Worm (Caenorhabditis elegans) whole organism, late embryonic: ENCODE results near the gene srh-22.
"Not testable (repeated sequence)": the region's sequence is repeated elsewhere in the genome, so short reads cannot be mapped to it uniquely, and the experiment has no call there.

Experiments
- C38D4.7 ChIP-seq: fragments of 200-800 bp; sonication (Bioruptor generic); optimal IDR thresholded peaks from 2 replicates; lab custom pipeline; 2018; ENCODE audit warnings: mild to moderate bottlenecking, missing genetic modification characterization, moderate library complexity, missing compliant biosample characterization
- F13H6.1 ChIP-seq: sonication (generic microtip); optimal IDR thresholded peaks from 2 replicates; lab custom pipeline; 2016; ENCODE audit warnings: missing genetic modification characterization, missing compliant biosample characterization
- K02D7.2 ChIP-seq: sonication (generic microtip); optimal IDR thresholded peaks from 2 replicates; lab custom pipeline; 2017; ENCODE audit warnings: mild to moderate bottlenecking, missing genetic modification characterization, missing compliant biosample characterization
- ahr-1 ChIP-seq: sonication (generic microtip); optimal IDR thresholded peaks from 2 replicates; lab custom pipeline; 2016; ENCODE audit warnings: missing genetic modification characterization, missing compliant biosample characterization
- ama-1 ChIP-seq: fragments of 150-350 bp; optimal IDR thresholded peaks from 2 replicates; lab custom pipeline; 2014
- ceh-14 ChIP-seq: sonication (generic microtip); optimal IDR thresholded peaks from 2 replicates; lab custom pipeline; 2016; ENCODE audit warnings: missing genotype, missing genetic modification characterization, missing compliant biosample characterization
- ceh-18 ChIP-seq: sonication (generic microtip); optimal IDR thresholded peaks from 2 replicates; lab custom pipeline; 2016; ENCODE audit warnings: missing genetic modification characterization, missing compliant biosample characterization
- ceh-19 ChIP-seq: fragments of 200-800 bp; sonication (Bioruptor generic); optimal IDR thresholded peaks from 2 replicates; lab custom pipeline; 2018; ENCODE audit warnings: mild to moderate bottlenecking, missing genetic modification characterization, missing compliant biosample characterization
- ceh-24 ChIP-seq: sonication (generic microtip); optimal IDR thresholded peaks from 2 replicates; lab custom pipeline; 2016; ENCODE audit warnings: mild to moderate bottlenecking, missing genetic modification characterization, missing compliant biosample characterization
- ceh-30 ChIP-seq: fragments of 150-350 bp; optimal IDR thresholded peaks from 2 replicates; lab custom pipeline; 2014; ENCODE audit warnings: missing biosample characterization, missing genetic modification characterization
- ceh-31 ChIP-seq: sonication (generic microtip); optimal IDR thresholded peaks from 2 replicates; lab custom pipeline; 2016; ENCODE audit warnings: missing genetic modification characterization, missing compliant biosample characterization
- ceh-34 ChIP-seq: sonication (generic microtip); optimal IDR thresholded peaks from 2 replicates; lab custom pipeline; 2016; ENCODE audit warnings: mild to moderate bottlenecking, missing genetic modification characterization, missing compliant biosample characterization
- ceh-9 ChIP-seq: sonication (generic microtip); optimal IDR thresholded peaks from 2 replicates; lab custom pipeline; 2016; ENCODE audit warnings: mild to moderate bottlenecking, missing genetic modification characterization, inconsistent platforms, missing compliant biosample characterization
- che-1 ChIP-seq: sonication (generic microtip); optimal IDR thresholded peaks from 2 replicates; lab custom pipeline; 2016; ENCODE audit warnings: mild to moderate bottlenecking, missing genetic modification characterization, missing compliant biosample characterization
- dmd-4 ChIP-seq: sonication (generic microtip); optimal IDR thresholded peaks from 2 replicates; lab custom pipeline; 2016; ENCODE audit warnings: borderline replicate concordance, missing genetic modification characterization, missing compliant biosample characterization
- elt-2 ChIP-seq: sonication (generic microtip); optimal IDR thresholded peaks from 2 replicates; lab custom pipeline; 2016; ENCODE audit warnings: missing genetic modification reagents, missing genetic modification characterization, missing compliant biosample characterization
- eyg-1 ChIP-seq: sonication (generic microtip); optimal IDR thresholded peaks from 2 replicates; lab custom pipeline; 2016; ENCODE audit warnings: missing genotype, missing genetic modification characterization, missing compliant biosample characterization
- hlh-30 ChIP-seq: sonication (generic microtip); optimal IDR thresholded peaks from 2 replicates; lab custom pipeline; 2017; ENCODE audit warnings: antibody characterized with exemption, missing genetic modification characterization, missing compliant biosample characterization; ENCODE audit not compliant: insufficient read depth
- hlh-6 ChIP-seq: sonication (generic microtip); optimal IDR thresholded peaks from 2 replicates; lab custom pipeline; 2016; ENCODE audit warnings: missing genotype, missing genetic modification characterization, missing compliant biosample characterization
- mec-3 ChIP-seq: sonication (generic microtip); optimal IDR thresholded peaks from 2 replicates; lab custom pipeline; 2016; ENCODE audit warnings: borderline replicate concordance, missing genetic modification characterization, missing compliant biosample characterization
- nhr-232 ChIP-seq: sonication (generic microtip); optimal IDR thresholded peaks from 2 replicates; lab custom pipeline; 2016; ENCODE audit warnings: missing genetic modification characterization, missing compliant biosample characterization
- npax-4 ChIP-seq: sonication (generic microtip); optimal IDR thresholded peaks from 2 replicates; lab custom pipeline; 2016; ENCODE audit warnings: missing genetic modification characterization, missing compliant biosample characterization
- pax-1 ChIP-seq: fragments of 150-350 bp; optimal IDR thresholded peaks from 2 replicates; lab custom pipeline; 2014; ENCODE audit warnings: missing biosample characterization, missing genetic modification characterization
- pha-2 ChIP-seq: sonication (generic microtip); optimal IDR thresholded peaks from 2 replicates; lab custom pipeline; 2017; ENCODE audit warnings: mild to moderate bottlenecking, missing genetic modification characterization, missing compliant biosample characterization
- pha-4 ChIP-seq: fragments of 150-350 bp; optimal IDR thresholded peaks from 2 replicates; lab custom pipeline; 2018; ENCODE audit warnings: missing biosample characterization, missing genetic modification reagents, missing genetic modification characterization
- ref-2 ChIP-seq: sonication (generic microtip); optimal IDR thresholded peaks from 2 replicates; lab custom pipeline; 2016; ENCODE audit warnings: missing genetic modification characterization, missing compliant biosample characterization
- rnt-1 ChIP-seq: sonication (generic microtip); optimal IDR thresholded peaks from 2 replicates; lab custom pipeline; 2016; ENCODE audit warnings: missing genetic modification characterization, missing compliant biosample characterization
- sdc-2 ChIP-seq: sonication (generic microtip); optimal IDR thresholded peaks from 2 replicates; lab custom pipeline; 2016; ENCODE audit warnings: missing genotype, missing genetic modification characterization, missing compliant biosample characterization
- sox-2 ChIP-seq: fragments of 200-800 bp; sonication (Bioruptor generic); IDR thresholded peaks from 2 replicates; pipeline ENCODE4 v1.3.6; 2022; ENCODE audit warnings: missing genetic modification reagents, missing genetic modification characterization, missing compliant biosample characterization
- syd-9 ChIP-seq: sonication (generic microtip); optimal IDR thresholded peaks from 2 replicates; lab custom pipeline; 2016; ENCODE audit warnings: mild to moderate bottlenecking, missing genetic modification characterization, moderate library complexity, missing compliant biosample characterization
- tbx-7 ChIP-seq: sonication (generic microtip); optimal IDR thresholded peaks from 2 replicates; lab custom pipeline; 2016; ENCODE audit warnings: missing genotype, missing genetic modification characterization, missing compliant biosample characterization
- unc-3 ChIP-seq, 2 experiments: fragments of 200-800 bp in 1 of 2; sonication (Bioruptor generic) in 1 of 2; sonication (generic microtip) in 1 of 2; conservative IDR thresholded peaks in 1 of 2; optimal IDR thresholded peaks in 1 of 2; 2 replicates each; pipeline versions ENCODE4 v1.3.6 to Lab custom; 2016 to 2022; ENCODE audit warnings: missing compliant biosample characterization in 2 of 2, missing genetic modification characterization in 2 of 2, missing genetic modification reagents in 1 of 2
- unc-42 ChIP-seq: sonication (generic microtip); optimal IDR thresholded peaks from 2 replicates; lab custom pipeline; 2016; ENCODE audit warnings: missing genotype, missing genetic modification characterization, missing compliant biosample characterization
- unc-86 ChIP-seq: sonication (generic microtip); optimal IDR thresholded peaks from 2 replicates; lab custom pipeline; 2016; ENCODE audit warnings: missing genetic modification characterization, missing compliant biosample characterization
- zip-5 ChIP-seq: sonication (generic microtip); optimal IDR thresholded peaks from 2 replicates; lab custom pipeline; 2016; ENCODE audit warnings: missing genetic modification characterization, missing compliant biosample characterization

The srh-22 gene

ce11 chrV:4890781-4891180 lies 31.3 kb upstream of the srh-22 start:
- TF ChIP-seq dmd-4 (tag; lab: Kevin White, UChicago): no peak
- no peak for TF ChIP-seq rnt-1 (tag; lab: Kevin White, UChicago)
- no peak for TF ChIP-seq hlh-30 (tag; lab: Kevin White, UChicago)
- TF ChIP-seq ceh-24: no peak
- TF ChIP-seq ceh-31 (tag; lab: Kevin White, UChicago): no peak
- TF ChIP-seq sox-2 (GFP tag; lab: Robert Waterston, UW): no peak
- TF ChIP-seq zip-5 (tag; lab: Kevin White, UChicago): no peak
- TF ChIP-seq K02D7.2 (tag; lab: Kevin White, UChicago): no peak
- no peak for TF ChIP-seq eyg-1 (tag; lab: Kevin White, UChicago)

DNA sequence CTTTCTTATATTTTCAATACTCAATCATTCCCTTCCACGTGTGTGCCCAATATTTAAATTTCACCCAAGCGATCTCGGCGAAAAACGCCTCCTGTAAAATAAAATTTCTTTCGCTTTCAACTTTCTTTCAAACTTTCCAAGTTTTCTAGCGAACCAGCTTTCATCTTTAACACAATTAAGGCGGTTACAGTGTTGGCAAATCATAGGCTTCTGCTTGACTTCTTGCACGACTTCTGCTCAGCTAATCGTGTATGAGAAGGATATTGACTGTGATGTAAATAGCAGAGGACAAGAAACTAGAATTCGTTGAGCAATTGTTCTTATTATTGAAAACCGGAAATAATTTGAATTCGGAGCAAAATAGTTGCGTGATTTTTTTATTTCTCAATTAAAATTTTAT lies 30.8 kb upstream of the srh-22 start:
- TF ChIP-seq elt-2 (tag; lab: Kevin White, UChicago): no peak

- TF ChIP-seq syd-9 (tag; lab: Kevin White, UChicago): no peak
- TF ChIP-seq F13H6.1 (tag; lab: Kevin White, UChicago): no peak
- TF ChIP-seq pha-2 (tag; lab: Kevin White, UChicago): no peak
- no peak for TF ChIP-seq unc-42 (tag; lab: Kevin White, UChicago)
- no peak for TF ChIP-seq ref-2
- no peak for TF ChIP-seq ceh-18 (tag; lab: Kevin White, UChicago)
- no peak for TF ChIP-seq pax-1 (tag; lab: Kevin White, UChicago)
- TF ChIP-seq sdc-2 (tag; lab: Kevin White, UChicago): no peak
- no peak for TF ChIP-seq hlh-6 (tag; lab: Kevin White, UChicago)
- TF ChIP-seq sox-2 (GFP tag; lab: Robert Waterston, UW): no peak
- no peak for TF ChIP-seq C38D4.7 (GFP tag; lab: Kevin White, UChicago)
- TF ChIP-seq mec-3 (tag; lab: Kevin White, UChicago): no peak
- TF ChIP-seq npax-4 (tag; lab: Kevin White, UChicago): no peak
- no peak for TF ChIP-seq nhr-232
- no peak for TF ChIP-seq ama-1 (lab: Kevin White, UChicago)
Measured at ce11 chrV:4894971-4895370, 27.2 kb upstream of the srh-22 start, which contains the start of gene ugt-11. TSS of gene ugt-11 (minus strand) at chrV:4895071.

DNA sequence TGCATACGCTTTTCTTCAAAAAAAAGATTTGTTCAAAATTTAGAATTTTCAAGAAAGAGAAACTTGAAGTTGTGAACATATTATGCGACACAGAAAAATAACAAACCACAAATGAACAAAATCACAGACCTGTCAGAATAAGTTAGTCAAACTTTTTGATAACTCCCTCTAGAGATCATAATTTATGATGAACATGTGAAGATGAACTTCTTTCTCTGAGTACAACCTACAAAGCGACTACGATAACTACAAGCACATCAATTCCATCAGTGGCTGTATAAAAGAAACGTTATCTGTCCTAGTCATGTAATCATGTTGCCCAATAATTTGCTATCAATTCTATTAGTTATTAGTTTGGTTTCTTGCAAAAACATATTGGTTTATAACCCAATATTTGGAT lies 26.4 kb upstream of the srh-22 start, which contains the start of gene ugt-9:
TSS of gene ugt-9 (plus strand) at position 305 of the 400 bp plus-strand sequence.
- TF ChIP-seq syd-9 (tag; lab: Kevin White, UChicago): no peak
- TF ChIP-seq unc-42 (tag; lab: Kevin White, UChicago): no peak
- TF ChIP-seq elt-2 (tag; lab: Kevin White, UChicago): peak; percentile 62
- TF ChIP-seq, all 69 proteins: peak for 1

DNA sequence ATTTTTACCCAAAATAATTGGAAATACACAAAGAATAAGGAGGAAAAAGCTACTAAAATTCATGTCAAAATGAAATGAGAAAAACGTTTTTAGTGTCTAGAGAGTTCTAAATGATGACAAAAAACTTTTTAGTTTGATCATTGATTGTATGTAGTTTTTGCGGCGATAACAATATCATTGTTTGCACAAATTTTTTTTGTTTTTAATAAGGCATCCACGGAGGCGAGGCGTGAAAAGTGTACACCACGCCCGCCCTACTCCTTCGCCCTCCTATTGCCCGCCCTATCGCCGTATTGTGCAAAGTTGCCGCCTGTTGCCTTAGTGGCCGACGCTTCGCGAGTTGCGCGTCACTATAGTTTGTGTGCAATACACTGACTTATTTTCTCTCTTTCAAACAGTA lies 22.1 kb upstream of the srh-22 start, which contains the start of gene ugt-10:
TSS of gene ugt-10 (minus strand) at position 101 of the 400 bp plus-strand sequence.
- not testable (repeated sequence) for TF ChIP-seq pax-1 (tag; lab: Kevin White, UChicago); ceh-9 (tag; lab: Kevin White, UChicago); ceh-19

ce11 chrV:4901074-4901473 lies 21.1 kb upstream of the srh-22 start, which contains the start of gene ugt-67:
TSS of gene ugt-67 (plus strand) at chrV:4901374.
- TF ChIP-seq unc-3 (GFP tag; conservative IDR thresholded peaks at IDR 0.05; lab: Robert Waterston, UW): no peak
- TF ChIP-seq unc-3 (tag; optimal IDR thresholded peaks at IDR 0.05; lab: Kevin White, UChicago): no peak
- no peak for TF ChIP-seq ceh-34 (tag; lab: Kevin White, UChicago)
- TF ChIP-seq unc-86 (tag; lab: Kevin White, UChicago): no peak
- TF ChIP-seq nhr-232: no peak
- TF ChIP-seq tbx-7: no peak
- no peak for TF ChIP-seq ahr-1 (tag; lab: Kevin White, UChicago)
- no peak for TF ChIP-seq ceh-14 (tag; lab: Kevin White, UChicago)
- no peak for TF ChIP-seq ceh-30 (tag; lab: Kevin White, UChicago)
- TF ChIP-seq ceh-24: no peak
- TF ChIP-seq K02D7.2 (tag; lab: Kevin White, UChicago): no peak
- no peak for TF ChIP-seq che-1 (tag; lab: Kevin White, UChicago)
- TF ChIP-seq pha-4 (tag; lab: Kevin White, UChicago): no peak
- no peak for TF ChIP-seq syd-9 (tag; lab: Kevin White, UChicago)
